Worm (Caenorhabditis elegans): Measurements from ENCODE around the gene osgn-1.

Gene osgn-1

DNA sequence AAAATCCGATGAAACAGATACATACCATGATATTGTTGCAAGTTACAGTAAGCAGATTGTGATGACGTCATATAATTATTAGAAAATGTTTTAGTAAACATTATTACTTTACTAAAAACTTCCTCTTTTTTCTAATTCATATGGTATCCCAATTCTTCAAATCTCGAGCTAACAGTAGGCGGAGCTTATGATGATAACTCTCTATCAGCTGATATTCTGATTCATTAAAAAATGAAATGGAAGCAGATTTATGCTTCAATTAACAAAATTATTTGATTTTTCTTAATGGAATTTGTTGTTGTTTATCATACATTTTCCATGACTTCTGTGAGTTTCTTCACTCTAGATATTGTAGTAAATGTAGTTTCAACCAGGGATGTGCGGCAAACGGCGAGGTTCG, 2.9 kb upstream of the osgn-1 start, which contains the start of gene pax-2:
Gene pax-2, minus strand, starts transcription at position 101 of the 400 bp plus-strand sequence.
- TF ChIP-seq him-1 (tag; optimal IDR thresholded peaks at IDR 0.05), result no peak
- no peak for TF ChIP-seq W03F9.2 (tag; optimal IDR thresholded peaks at IDR 0.05)
- TF ChIP-seq dao-5 (tag; optimal IDR thresholded peaks at IDR 0.05), result no peak

- no peak for TF ChIP-seq dao-5 (tag; optimal IDR thresholded peaks at IDR 0.05)
- TF ChIP-seq W03F9.2 (tag; optimal IDR thresholded peaks at IDR 0.05), result no peak
- TF ChIP-seq him-1 (tag; optimal IDR thresholded peaks at IDR 0.05), result no peak
Measured at ce11 chrIV:4209084-4209483, 1.9 kb downstream of the osgn-1 start.

- peak; percentile 27 for TF ChIP-seq him-1 (tag; optimal IDR thresholded peaks at IDR 0.05)
- TF ChIP-seq W03F9.2 (tag; optimal IDR thresholded peaks at IDR 0.05), result no peak
Measured at ce11 chrIV:4210868-4211267, 3.7 kb downstream of the osgn-1 start.

DNA sequence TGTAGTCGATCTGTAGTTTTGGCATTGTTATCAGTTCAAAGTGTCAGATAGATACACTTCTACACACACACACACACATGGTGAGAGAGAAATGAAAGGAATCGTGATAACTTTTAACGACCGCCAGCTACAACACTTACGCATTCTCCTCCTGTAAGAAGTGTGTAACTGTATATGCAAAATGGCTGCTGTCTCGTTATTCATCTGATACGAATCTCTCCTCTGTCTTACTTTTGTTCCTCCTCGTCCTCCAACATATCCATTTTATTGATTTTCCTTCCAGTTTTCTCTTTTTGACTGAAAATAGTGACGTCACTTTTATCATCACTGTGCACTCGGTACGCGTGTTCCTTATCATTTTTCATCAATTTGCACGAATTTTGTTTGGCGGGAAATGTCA, 5.5 kb downstream of the osgn-1 start:
- TF ChIP-seq dao-5 (tag; optimal IDR thresholded peaks at IDR 0.05) (no peak), him-1 (tag; optimal IDR thresholded peaks at IDR 0.05) (no peak), W03F9.2 (tag; optimal IDR thresholded peaks at IDR 0.05) (no peak)

DNA sequence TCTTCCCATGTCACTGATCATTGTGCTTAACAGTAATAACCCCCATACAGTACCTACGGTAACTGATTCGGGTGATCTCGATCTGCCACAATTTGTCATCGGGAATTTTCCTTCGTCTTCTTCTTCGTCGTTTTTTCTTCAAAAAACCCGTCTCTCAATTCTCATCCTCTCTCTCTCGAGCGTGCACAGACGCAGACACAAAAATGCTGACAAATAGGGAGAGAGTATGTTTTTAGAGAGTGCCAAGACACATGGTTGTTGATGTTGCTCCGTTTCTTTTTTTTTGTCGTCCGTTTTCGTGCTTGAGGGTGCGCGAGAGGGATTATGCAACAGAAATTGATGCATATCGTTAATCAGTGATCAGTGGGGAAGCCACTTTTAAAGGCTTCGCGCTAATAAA, 8.2 kb downstream of the osgn-1 start:
- TF ChIP-seq dao-5 (tag; optimal IDR thresholded peaks at IDR 0.05), result no peak
- TF ChIP-seq W03F9.2 (tag; optimal IDR thresholded peaks at IDR 0.05), result no peak
- TF ChIP-seq him-1 (tag; optimal IDR thresholded peaks at IDR 0.05), result peak; percentile 20

DNA sequence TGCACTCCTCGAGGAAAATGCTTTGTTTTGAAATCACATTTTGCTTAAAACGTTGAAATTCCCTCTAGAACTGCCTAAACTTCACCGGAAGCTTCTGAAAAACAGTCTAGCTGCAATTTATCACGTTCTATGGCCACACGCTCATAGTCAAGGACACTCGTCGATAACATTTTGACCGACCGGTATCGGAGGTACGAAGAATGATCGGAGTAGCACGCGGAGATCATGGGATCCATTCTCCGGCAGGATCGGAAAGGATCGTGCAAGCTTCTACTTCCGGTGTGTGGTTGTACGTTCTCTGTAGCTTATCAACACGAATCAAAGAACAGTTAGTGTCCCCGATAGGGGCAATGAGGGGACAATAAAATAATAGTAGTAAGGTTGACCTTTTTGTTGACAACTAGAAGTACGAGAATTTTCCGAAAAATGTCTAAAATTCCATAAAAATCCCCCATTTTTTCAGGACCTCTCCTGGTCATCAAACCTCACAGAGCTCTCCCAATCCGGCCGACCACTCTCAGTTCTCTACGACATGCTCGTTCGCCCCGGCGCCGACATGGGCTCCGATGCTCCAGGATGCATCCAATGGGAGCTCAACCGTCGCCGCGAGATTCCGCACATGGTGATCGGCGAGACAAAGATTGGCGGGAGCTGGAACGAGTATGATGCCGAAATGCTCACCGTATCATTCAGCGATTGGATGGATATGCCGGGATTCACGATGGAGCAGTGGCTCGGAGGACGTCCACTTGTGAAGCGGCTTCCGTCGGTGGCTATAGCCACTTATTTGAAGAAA, 9.1 kb downstream of the osgn-1 start:
- TF ChIP-seq dao-5 (tag; optimal IDR thresholded peaks at IDR 0.05), result no peak
- no peak for TF ChIP-seq him-1 (tag; optimal IDR thresholded peaks at IDR 0.05)
- no peak for TF ChIP-seq W03F9.2 (tag; optimal IDR thresholded peaks at IDR 0.05)

DNA sequence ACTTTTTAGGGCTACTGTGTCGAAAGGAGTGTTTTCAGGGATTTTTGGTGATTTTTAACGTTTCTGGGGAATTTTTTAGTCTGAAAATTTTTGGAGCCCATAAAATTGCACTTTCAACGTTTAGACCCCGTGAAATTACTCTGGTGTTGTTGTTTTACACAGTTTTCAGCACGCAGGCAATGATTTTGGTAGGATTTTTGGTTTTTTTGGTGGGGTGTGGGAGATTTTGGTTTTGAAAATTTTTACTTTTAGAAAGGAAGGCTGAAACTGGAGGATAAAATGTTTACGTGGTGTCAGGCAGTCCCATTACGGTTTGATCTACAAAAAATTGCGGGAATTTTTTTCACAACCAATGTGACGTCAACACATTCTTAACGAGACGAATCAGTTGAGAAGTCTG, 11.1 kb downstream of the osgn-1 start:
- TF ChIP-seq dao-5 (tag; optimal IDR thresholded peaks at IDR 0.05) (no peak), W03F9.2 (tag; optimal IDR thresholded peaks at IDR 0.05) (no peak), him-1 (tag; optimal IDR thresholded peaks at IDR 0.05) (no peak)

DNA sequence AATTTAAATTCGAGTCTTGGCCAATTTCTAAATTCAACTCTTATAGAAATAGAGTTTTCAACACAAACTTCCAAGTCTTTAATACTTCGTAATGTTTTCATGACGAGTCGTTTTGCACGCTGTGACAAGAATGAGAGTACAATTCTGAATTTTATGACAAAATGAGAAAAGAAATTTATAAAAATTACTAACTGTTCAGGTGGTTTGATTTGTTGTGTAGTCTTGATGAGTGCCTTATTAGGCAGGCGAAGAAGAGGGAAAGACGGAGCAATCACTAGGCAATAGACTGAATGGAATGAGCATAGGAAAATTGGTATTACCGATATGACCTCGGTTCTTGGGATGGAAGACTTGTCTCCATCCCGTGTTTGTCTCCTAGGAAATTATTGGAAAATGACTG, 12.8 kb downstream of the osgn-1 start, which contains the start of gene F30B5.11:
Gene F30B5.11, minus strand, starts transcription at position 101 of the 400 bp plus-strand sequence.
- TF ChIP-seq dao-5 (tag; optimal IDR thresholded peaks at IDR 0.05), result no peak
- no peak for TF ChIP-seq W03F9.2 (tag; optimal IDR thresholded peaks at IDR 0.05)
- TF ChIP-seq him-1 (tag; optimal IDR thresholded peaks at IDR 0.05), result no peak

ce11 chrIV:4225851-4226250, 18.7 kb downstream of the osgn-1 start, which contains the start of gene srbc-71:
srbc-71 (minus strand) TSS chrIV:4225951.
- TF ChIP-seq him-1 (tag; optimal IDR thresholded peaks at IDR 0.05) (no peak), W03F9.2 (tag; optimal IDR thresholded peaks at IDR 0.05) (no peak), dao-5 (tag; optimal IDR thresholded peaks at IDR 0.05) (no peak)

ce11 chrIV:4227917-4228316, 20.7 kb downstream of the osgn-1 start, which contains the start of gene srbc-70:
srbc-70 (minus strand) TSS chrIV:4228017.
- TF ChIP-seq W03F9.2 (tag; optimal IDR thresholded peaks at IDR 0.05) (no peak), dao-5 (tag; optimal IDR thresholded peaks at IDR 0.05) (no peak), him-1 (tag; optimal IDR thresholded peaks at IDR 0.05) (no peak)

DNA sequence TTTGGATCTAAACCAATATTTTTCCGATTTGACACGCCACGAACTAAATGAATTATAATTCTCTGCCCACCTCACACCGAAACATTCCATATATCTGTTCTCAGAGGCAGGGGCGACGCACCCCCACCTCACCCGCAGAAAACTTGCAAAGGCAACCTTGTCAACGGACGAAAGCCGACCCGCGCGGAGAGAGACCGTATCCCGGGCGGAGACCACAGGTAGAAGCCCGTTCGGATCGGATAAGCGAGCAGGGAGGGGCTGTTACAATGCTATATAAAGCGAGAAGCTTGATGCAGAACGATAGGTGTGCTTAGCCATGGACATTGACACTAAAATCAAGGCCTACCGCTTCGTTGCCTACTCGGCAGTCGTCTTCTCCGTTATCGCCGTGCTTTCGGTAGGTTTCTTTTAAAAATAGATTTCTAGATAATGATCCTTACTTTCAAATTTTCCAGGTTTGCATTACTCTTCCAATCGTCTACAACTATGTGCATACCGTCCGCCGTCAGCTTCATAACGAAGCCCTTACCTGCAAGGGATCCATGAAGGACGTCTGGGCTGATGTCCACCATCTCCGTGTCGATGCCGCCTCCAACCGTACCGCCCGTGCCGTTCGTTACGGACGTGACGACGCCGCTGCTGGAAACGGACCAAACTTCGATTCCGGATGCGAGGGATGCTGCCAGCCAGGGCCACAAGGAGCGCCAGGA, 28.3 kb downstream of the osgn-1 start, which contains the start of the genes zipt-2.2 and dpy-13:
Gene zipt-2.2, minus strand, starts transcription at position 51 of the 710 bp plus-strand sequence.
Gene dpy-13, plus strand, starts transcription at position 300 of the 710 bp plus-strand sequence.
- TF ChIP-seq dao-5 (tag; optimal IDR thresholded peaks at IDR 0.05) (no peak), W03F9.2 (tag; optimal IDR thresholded peaks at IDR 0.05) (no peak), him-1 (tag; optimal IDR thresholded peaks at IDR 0.05) (no peak)

DNA sequence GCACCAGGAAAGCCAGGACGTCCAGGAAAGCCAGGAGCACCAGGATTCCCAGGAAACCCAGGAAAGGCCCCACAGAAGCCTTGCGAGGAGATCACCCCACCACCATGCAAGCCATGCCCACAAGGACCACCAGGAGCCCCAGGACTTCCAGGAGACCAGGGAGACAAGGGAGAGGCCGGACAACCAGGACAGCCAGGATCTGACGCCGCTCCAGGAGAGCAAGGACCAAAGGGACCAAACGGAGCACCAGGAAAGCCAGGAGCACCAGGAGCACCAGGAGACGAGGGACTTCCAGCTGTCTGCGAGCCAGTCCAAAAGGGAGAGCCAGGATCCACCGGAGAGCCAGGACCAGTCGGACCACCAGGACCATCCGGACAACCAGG, 28.8 kb downstream of the osgn-1 start:
- TF ChIP-seq W03F9.2 (tag; optimal IDR thresholded peaks at IDR 0.05) (no peak), him-1 (tag; optimal IDR thresholded peaks at IDR 0.05) (no peak), dao-5 (tag; optimal IDR thresholded peaks at IDR 0.05) (no peak)

DNA sequence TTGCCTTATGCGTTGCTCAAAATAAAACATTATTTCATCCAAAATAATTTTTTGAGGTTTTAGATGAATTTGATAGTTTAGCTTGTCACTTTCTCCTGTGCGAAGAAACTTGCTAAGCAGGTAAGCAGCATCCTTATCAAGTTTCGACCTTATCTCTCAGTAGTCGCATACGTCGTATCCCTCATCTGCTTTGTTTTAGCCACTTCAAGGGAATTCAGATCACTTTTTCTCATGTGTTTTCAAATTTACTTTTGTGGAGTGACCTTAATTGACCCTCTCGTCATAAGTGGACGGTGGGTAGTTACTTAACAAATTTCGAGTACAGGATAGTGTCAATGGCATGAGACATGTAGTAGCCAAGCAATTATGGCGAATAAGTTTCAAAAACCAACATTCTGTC, 29.5 kb downstream of the osgn-1 start:
- TF ChIP-seq dao-5 (tag; optimal IDR thresholded peaks at IDR 0.05) (no peak), him-1 (tag; optimal IDR thresholded peaks at IDR 0.05) (no peak), W03F9.2 (tag; optimal IDR thresholded peaks at IDR 0.05) (no peak)

DNA sequence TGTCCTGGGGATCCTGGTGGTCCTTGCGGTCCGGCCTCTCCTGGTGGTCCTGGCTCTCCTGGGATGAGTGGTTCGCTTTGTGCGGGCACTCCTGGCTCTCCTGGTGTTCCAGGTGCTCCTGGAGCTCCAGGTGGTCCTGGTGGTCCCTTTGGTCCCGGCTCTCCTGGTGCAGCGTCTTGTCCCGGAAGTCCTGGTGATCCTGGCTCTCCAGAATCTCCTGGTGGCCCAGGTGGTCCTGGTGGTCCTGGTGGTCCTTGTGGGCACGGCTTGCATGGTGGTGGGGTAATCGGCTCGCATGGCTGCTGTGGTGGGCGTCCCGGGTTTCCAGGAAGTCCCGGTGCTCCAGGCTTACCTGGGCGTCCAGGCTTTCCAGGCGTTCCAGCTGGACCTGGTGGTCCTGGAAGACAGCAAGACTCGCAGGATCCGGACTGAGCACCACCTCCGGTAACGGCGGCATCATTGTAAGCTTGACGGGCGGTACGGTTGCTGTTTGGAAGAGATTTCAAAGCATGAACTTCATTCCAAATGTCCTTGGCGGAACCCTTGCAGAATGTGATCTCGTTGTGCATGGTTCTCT, 36.7 kb downstream of the osgn-1 start:
- TF ChIP-seq dao-5 (tag; optimal IDR thresholded peaks at IDR 0.05), result no peak
- TF ChIP-seq him-1 (tag; optimal IDR thresholded peaks at IDR 0.05), result no peak
- no peak for TF ChIP-seq W03F9.2 (tag; optimal IDR thresholded peaks at IDR 0.05)
